Fruit fly (Drosophila melanogaster): ENCODE data around the gene CG14537.
"Not testable (repeated sequence)": the region's sequence is repeated elsewhere in the genome, so short reads cannot be mapped to it uniquely, and the experiment has no call there.

The CG14537 gene

dm6 chr2L:7821279-7821848 is 18.9 kb upstream of the CG14537 start:
- peak; percentile 21 for TF ChIP-seq CG17801 (GFP tag; optimal IDR thresholded peaks at IDR 0.05; ENCODE audit: partially characterized antibody)

- peak; percentile 81 for TF ChIP-seq CG17801 (GFP tag; optimal IDR thresholded peaks at IDR 0.05; ENCODE audit: partially characterized antibody)
These were observed 12.9 kb upstream of the CG14537 start, which contains the start of the genes Rack1 and mts for dm6 chr2L:7827045-7828004. Rack1 (minus strand) TSS chr2L:7827315. mts (plus strand) TSS chr2L:7827650.

DNA sequence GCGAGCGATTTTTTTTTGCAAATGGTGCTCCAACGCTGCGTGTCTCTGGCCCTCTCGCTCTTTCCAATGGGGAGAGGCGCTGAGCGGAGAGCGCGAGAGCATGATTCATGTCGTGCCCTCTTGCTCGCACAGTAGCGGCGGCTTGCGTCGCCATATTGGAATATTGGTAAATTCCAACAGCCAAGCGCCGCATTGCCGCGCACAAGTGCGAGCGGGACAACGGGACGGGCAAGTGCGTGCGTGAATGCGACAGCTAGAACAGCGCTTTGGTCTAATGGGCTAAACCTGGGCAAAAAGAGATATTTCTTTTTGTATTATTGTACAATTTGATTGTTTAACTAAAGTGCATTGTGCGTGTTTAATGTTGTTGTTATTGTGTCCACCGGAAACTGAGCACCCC is 12.0 kb upstream of the CG14537 start:
- TF ChIP-seq CG17801 (GFP tag; optimal IDR thresholded peaks at IDR 0.05; ENCODE audit: partially characterized antibody) = peak; percentile 9

- TF ChIP-seq CG17801 (GFP tag; optimal IDR thresholded peaks at IDR 0.05; ENCODE audit: partially characterized antibody) = no peak
These were observed 11.4 kb upstream of the CG14537 start for dm6 chr2L:7828901-7829300.

DNA sequence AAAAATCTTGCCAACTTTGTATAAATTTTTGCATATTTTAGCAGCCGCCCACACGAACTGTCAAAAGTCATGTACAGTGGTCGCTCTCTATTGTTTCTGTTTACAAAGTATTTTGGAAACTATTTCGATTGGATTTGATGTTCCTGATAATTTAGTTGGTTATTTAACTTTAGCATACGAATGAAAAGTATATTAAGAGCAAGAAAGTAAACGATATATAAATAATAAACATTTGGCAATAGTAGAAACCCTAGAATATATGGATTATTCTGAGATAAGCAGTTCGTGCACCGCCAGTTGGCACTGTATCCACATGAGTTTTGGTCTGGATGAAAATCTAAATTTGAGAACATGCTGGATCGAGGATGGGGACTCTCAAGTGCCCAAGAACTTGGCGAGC is 7.0 kb upstream of the CG14537 start:
- no peak for TF ChIP-seq CG17801 (GFP tag; optimal IDR thresholded peaks at IDR 0.05; ENCODE audit: partially characterized antibody)

DNA sequence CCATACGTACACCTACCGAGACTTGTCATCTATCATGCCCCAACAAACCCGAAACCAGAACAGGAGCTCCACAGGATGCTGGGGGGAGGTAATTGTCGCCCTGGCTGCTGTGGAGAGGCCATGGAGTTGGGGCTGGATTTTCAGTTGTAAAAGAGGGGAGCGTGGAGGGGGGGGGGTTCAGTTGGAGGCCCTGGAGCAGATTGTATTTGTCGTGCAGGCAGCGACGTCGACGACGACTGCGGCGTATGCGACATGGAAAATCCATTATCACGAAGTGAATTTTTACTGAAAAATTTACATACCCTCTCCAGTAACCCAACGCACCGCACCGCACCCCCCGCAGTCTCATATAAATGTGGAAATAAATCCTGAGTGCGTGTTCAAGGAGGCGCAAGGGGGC is 6.6 kb upstream of the CG14537 start:
- TF ChIP-seq CG17801 (GFP tag; optimal IDR thresholded peaks at IDR 0.05; ENCODE audit: partially characterized antibody) = no peak

DNA sequence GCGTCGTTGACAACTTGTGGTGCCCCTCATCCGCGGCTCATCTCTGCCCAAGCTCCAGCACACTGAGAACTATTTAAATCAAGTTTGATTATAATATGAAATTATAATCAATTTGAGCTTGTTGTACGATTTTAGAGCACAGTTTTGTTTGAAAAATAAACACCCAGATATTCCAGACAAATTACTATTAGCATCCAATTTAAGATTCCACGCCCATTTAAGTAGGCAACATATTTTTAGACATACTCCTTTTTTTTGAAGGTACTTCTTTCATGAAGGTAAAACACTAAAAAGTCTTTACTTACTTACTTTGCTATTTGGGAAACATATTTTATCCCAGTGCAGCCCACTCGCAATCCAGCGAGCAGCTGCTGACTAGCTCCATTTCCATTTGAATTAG is 2.2 kb upstream of the CG14537 start:
- TF ChIP-seq CG17801 (GFP tag; optimal IDR thresholded peaks at IDR 0.05; ENCODE audit: partially characterized antibody) = no peak

DNA sequence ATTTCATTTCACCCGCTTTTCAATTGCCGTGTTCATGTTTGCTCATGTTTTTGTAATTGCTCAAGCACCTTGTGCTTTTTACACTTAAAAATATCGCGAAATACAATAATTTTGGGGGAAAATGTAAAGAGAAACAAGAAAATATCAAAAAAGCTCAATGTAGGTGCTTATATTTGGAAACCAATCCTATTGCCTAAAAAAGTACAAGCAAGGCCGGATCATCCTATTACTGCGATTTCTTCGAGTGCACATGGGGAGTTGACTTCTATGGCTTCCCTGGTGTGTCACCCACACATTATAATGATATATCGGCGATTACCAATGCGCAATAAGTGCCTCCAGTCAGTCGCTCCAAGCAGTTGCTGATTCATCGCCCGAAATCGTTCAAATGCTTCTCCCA is 992 bp downstream of the CG14537 start:
- TF ChIP-seq CG17801 (GFP tag; optimal IDR thresholded peaks at IDR 0.05; ENCODE audit: partially characterized antibody) = no peak

DNA sequence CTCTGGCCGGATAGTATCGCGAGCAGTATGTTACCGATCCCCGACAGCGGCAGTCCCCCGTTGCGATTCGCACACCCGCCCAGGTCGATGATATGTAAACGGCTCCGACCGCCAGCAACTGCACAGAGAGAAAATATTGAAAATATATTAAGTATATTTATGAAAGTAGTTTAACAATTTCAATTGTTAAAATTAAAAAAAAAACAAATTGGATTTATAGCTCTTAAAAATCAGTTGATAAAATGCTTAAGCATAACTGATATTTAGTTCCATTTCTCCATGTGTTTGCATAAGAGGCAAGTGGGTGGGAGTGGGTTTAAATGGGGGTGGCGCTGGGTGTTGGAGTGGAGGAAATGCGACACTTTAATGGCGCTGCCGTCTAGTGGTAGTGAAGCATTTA is 9.2 kb downstream of the CG14537 start:
- TF ChIP-seq CG17801 (GFP tag; optimal IDR thresholded peaks at IDR 0.05; ENCODE audit: partially characterized antibody) = no peak

- no peak for TF ChIP-seq CG17801 (GFP tag; optimal IDR thresholded peaks at IDR 0.05; ENCODE audit: partially characterized antibody)
These were observed 10.2 kb downstream of the CG14537 start for dm6 chr2L:7850406-7850805.

DNA sequence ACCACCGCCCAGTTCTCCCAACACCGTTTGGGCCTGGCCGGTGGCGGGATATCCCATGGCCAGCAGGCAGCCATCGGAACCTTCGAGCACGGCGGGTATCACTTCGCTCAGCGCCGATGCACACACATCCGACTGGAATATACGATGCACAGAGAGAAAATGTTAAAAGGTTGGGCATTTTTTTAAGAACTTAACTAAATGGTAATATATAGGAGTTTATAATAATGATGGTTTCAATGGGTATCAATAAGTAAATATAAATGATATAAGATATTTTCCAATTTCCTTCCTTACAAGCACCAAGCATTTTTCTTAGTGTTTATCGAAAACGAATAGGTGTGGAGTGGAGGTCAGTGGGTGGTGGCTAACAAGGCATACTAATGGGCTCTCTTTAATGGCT is 11.4 kb downstream of the CG14537 start:
- no peak for TF ChIP-seq CG17801 (GFP tag; optimal IDR thresholded peaks at IDR 0.05; ENCODE audit: partially characterized antibody)

DNA sequence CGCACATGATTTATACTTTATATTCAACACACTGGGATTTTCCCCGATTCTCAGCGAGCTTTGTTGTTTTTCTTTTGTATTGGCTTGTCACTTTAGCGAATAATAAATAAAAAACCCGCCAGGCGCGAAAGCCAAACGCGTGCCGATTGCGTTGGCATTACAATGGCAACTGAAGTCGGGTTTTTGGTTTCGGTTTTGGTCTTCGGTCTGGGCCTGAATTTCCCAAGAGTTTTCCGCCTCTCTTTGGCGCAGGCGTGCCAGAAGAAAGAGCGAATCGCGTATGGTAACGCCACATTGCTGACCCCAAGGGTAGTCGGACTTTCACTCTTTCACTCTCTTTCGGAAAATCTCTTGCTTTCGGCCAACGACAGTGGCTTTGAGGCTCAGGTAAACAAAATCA is 14.9 kb downstream of the CG14537 start, which contains the start of gene CG14535:
CG14535 (minus strand) TSS at position 368 of the 400 bp plus-strand sequence.
- TF ChIP-seq CG17801 (GFP tag; optimal IDR thresholded peaks at IDR 0.05; ENCODE audit: partially characterized antibody) = no peak

- not testable (repeated sequence) for TF ChIP-seq CG17801 (GFP tag; optimal IDR thresholded peaks at IDR 0.05; ENCODE audit: partially characterized antibody)
These were observed 16.3 kb downstream of the CG14537 start, which contains the start of gene lectin-28C for dm6 chr2L:7856380-7857127. lectin-28C (plus strand) TSS chr2L:7857077.

DNA sequence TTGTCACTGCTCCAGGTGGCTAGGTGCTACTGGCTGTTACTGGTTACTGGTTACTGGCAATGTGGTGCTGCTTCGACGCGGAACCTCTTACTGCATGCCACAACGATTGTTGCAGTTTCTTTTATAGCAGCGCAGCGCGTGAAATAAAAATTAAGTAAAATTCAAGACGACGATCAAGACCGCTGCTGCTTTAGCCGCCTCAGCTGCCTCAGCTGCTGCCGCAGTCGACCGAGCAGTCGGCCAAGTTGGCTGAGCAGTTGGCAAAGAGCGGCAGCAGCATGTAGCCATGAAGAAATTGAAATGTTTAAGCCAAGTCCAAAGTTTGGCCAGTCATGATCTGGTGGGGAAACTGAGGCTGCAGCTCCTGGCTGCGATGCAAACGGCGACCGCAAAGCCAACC is 20.5 kb downstream of the CG14537 start, which contains the start of gene TwdlE:
TwdlE (minus strand) TSS at position 101 of the 400 bp plus-strand sequence.
- no peak for TF ChIP-seq CG17801 (GFP tag; optimal IDR thresholded peaks at IDR 0.05; ENCODE audit: partially characterized antibody)

DNA sequence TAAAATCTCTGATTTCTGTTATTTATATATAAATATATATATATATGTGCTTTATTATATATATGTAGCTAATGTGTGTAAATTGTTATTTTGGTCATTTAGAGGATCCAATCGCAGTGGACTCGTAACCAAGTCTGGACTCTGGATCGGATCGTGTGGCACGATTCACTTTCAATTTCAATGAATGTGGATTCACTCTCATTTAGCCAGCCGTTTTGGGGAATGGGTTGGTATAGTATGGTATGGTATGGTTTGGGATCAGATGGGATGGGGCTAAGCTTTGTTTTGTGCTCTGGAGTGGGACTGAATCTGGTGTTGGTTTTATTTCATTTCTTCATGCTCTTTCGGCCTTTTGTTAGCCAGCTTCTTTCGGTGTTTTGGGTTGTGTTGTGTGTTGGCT is 21.5 kb downstream of the CG14537 start:
- TF ChIP-seq CG17801 (GFP tag; optimal IDR thresholded peaks at IDR 0.05; ENCODE audit: partially characterized antibody) = no peak

Data from ovary, adult (tissue).